Worm (Caenorhabditis elegans) whole organism, mixed stage, embryonic: ENCODE results near the gene fbxa-76.

Source experiments
- M03D4.4 ChIP-seq: sonication (generic microtip); optimal IDR thresholded peaks from 2 replicates; lab custom pipeline; 2017; ENCODE audit warnings: mild to moderate bottlenecking, missing genetic modification characterization, missing compliant biosample characterization
- bed-3 ChIP-seq: fragments of 200-800 bp; sonication (Bioruptor generic); optimal IDR thresholded peaks from 3 replicates; lab custom pipeline; 2018; ENCODE audit warnings: mild to moderate bottlenecking, missing genetic modification characterization, moderate library complexity, missing compliant biosample characterization
- blmp-1 ChIP-seq: fragments of 150-350 bp; optimal IDR thresholded peaks from 2 replicates; lab custom pipeline; 2014; ENCODE audit warnings: missing biosample characterization, missing genetic modification characterization
- ceh-39 ChIP-seq: fragments of 150-350 bp; optimal IDR thresholded peaks from 2 replicates; lab custom pipeline; 2014; ENCODE audit warnings: missing biosample characterization, missing genetic modification characterization
- ceh-43 ChIP-seq: fragments of 200-800 bp; sonication (Bioruptor generic); optimal IDR thresholded peaks from 2 replicates; lab custom pipeline; 2018; ENCODE audit warnings: mild to moderate bottlenecking, missing genetic modification characterization, moderate library complexity, missing compliant biosample characterization
- ceh-83 ChIP-seq: fragments of 200-800 bp; sonication (Bioruptor generic); optimal IDR thresholded peaks from 2 replicates; lab custom pipeline; 2018; ENCODE audit warnings: mild to moderate bottlenecking, missing genetic modification characterization, missing compliant biosample characterization
- ces-1 ChIP-seq: fragments of 150-350 bp; optimal IDR thresholded peaks from 2 replicates; lab custom pipeline; 2014; ENCODE audit warnings: missing biosample characterization, missing genetic modification reagents, missing genetic modification characterization
- cnd-1 ChIP-seq: fragments of 200-800 bp; sonication (Bioruptor generic); optimal IDR thresholded peaks from 2 replicates; lab custom pipeline; 2018; ENCODE audit warnings: mild to moderate bottlenecking, missing genetic modification characterization, missing compliant biosample characterization
- drap-1 ChIP-seq: fragments of 200-800 bp; sonication (Bioruptor generic); optimal IDR thresholded peaks from 3 replicates; lab custom pipeline; 2018; ENCODE audit warnings: mild to moderate bottlenecking, missing genetic modification characterization, missing compliant biosample characterization
- elt-1 ChIP-seq: sonication (generic microtip); optimal IDR thresholded peaks from 2 replicates; lab custom pipeline; 2017; ENCODE audit warnings: missing genetic modification characterization, mild to moderate bottlenecking, missing compliant biosample characterization, antibody characterized with exemption, moderate library complexity, borderline replicate concordance; ENCODE audit not compliant: insufficient read depth
- elt-3 ChIP-seq: fragments of 150-350 bp; optimal IDR thresholded peaks from 2 replicates; lab custom pipeline; 2014; ENCODE audit warnings: missing biosample characterization, missing genetic modification characterization
- flh-1 ChIP-seq: fragments of 200-800 bp; sonication (Bioruptor generic); optimal IDR thresholded peaks from 2 replicates; lab custom pipeline; 2018; ENCODE audit warnings: mild to moderate bottlenecking, missing genetic modification characterization, moderate library complexity, missing compliant biosample characterization
- ham-2 ChIP-seq: fragments of 200-800 bp; sonication (Bioruptor generic); optimal IDR thresholded peaks from 2 replicates; lab custom pipeline; 2018; ENCODE audit warnings: mild to moderate bottlenecking, missing genetic modification characterization, missing compliant biosample characterization
- hlh-1 ChIP-seq: fragments of 150-350 bp; optimal IDR thresholded peaks from 2 replicates; lab custom pipeline; 2014; ENCODE audit warnings: missing biosample characterization, missing genetic modification reagents, missing genetic modification characterization
- lin-13 ChIP-seq: fragments of 150-350 bp; optimal IDR thresholded peaks from 2 replicates; lab custom pipeline; 2014; ENCODE audit warnings: missing biosample characterization, missing genetic modification characterization
- lin-32 ChIP-seq: fragments of 200-800 bp; sonication (Bioruptor generic); optimal IDR thresholded peaks from 2 replicates; lab custom pipeline; 2018; ENCODE audit warnings: mild to moderate bottlenecking, missing genetic modification characterization, missing compliant biosample characterization
- lsy-2 ChIP-seq: fragments of 150-350 bp; optimal IDR thresholded peaks from 2 replicates; lab custom pipeline; 2014; ENCODE audit warnings: missing biosample characterization, missing genetic modification characterization
- mab-5 ChIP-seq: fragments of 150-350 bp; optimal IDR thresholded peaks from 2 replicates; lab custom pipeline; 2014; ENCODE audit warnings: missing biosample characterization, missing genetic modification characterization
- mep-1 ChIP-seq: fragments of 150-350 bp; optimal IDR thresholded peaks from 2 replicates; lab custom pipeline; 2017; ENCODE audit warnings: missing biosample characterization, missing genetic modification reagents, missing genetic modification characterization, inconsistent platforms
- mls-2 ChIP-seq: sonication (generic microtip); optimal IDR thresholded peaks from 2 replicates; lab custom pipeline; 2016; ENCODE audit warnings: mild to moderate bottlenecking, missing genetic modification characterization, moderate library complexity, missing compliant biosample characterization
- nhr-12 ChIP-seq: fragments of 150-350 bp; optimal IDR thresholded peaks from 2 replicates; lab custom pipeline; 2014; ENCODE audit warnings: missing biosample characterization, missing genetic modification characterization
- nhr-2 ChIP-seq: fragments of 150-350 bp; optimal IDR thresholded peaks from 2 replicates; lab custom pipeline; 2014; ENCODE audit warnings: missing biosample characterization, missing genetic modification characterization
- nhr-237 ChIP-seq: fragments of 150-350 bp; optimal IDR thresholded peaks from 2 replicates; lab custom pipeline; 2014; ENCODE audit warnings: missing biosample characterization, missing genetic modification characterization
- nhr-76 ChIP-seq: sonication (generic microtip); optimal IDR thresholded peaks from 2 replicates; lab custom pipeline; 2017; ENCODE audit warnings: missing biosample characterization, missing genetic modification characterization
- pha-4 ChIP-seq: fragments of 150-350 bp; optimal IDR thresholded peaks from 2 replicates; lab custom pipeline; 2018; ENCODE audit warnings: missing biosample characterization, missing genetic modification reagents, missing genetic modification characterization
- sem-2 ChIP-seq: fragments of 200-800 bp; sonication (Bioruptor generic); optimal IDR thresholded peaks from 2 replicates; lab custom pipeline; 2018; ENCODE audit warnings: mild to moderate bottlenecking, missing genetic modification characterization, missing compliant biosample characterization
- snpc-4 ChIP-seq: fragments of 150-350 bp; optimal IDR thresholded peaks from 2 replicates; lab custom pipeline; 2014; ENCODE audit warnings: missing biosample characterization, missing genetic modification characterization
- sptf-1 ChIP-seq: sonication (generic microtip); optimal IDR thresholded peaks from 2 replicates; lab custom pipeline; 2017; ENCODE audit warnings: mild to moderate bottlenecking, missing genetic modification characterization, moderate library complexity, missing compliant biosample characterization
- tbx-8 ChIP-seq: fragments of 200-800 bp; sonication (Bioruptor generic); optimal IDR thresholded peaks from 2 replicates; lab custom pipeline; 2018; ENCODE audit warnings: mild to moderate bottlenecking, missing genetic modification characterization, moderate library complexity, missing compliant biosample characterization
- unc-120 ChIP-seq: sonication (generic microtip); optimal IDR thresholded peaks from 2 replicates; lab custom pipeline; 2017; ENCODE audit warnings: missing genetic modification characterization, missing compliant biosample characterization; ENCODE audit not compliant: poor library complexity, severe bottlenecking
- unc-39 ChIP-seq: fragments of 150-350 bp; optimal IDR thresholded peaks from 2 replicates; lab custom pipeline; 2014; ENCODE audit warnings: missing biosample characterization, missing genetic modification characterization
- zip-8 ChIP-seq: fragments of 150-350 bp; optimal IDR thresholded peaks from 2 replicates; lab custom pipeline; 2014; ENCODE audit warnings: missing biosample characterization, missing genetic modification characterization
- ztf-11 ChIP-seq: fragments of 150-350 bp; optimal IDR thresholded peaks from 2 replicates; lab custom pipeline; 2014; ENCODE audit warnings: missing biosample characterization, missing genetic modification characterization

fbxa-76 gene

ce11 chrIII:1225116-1225515, 23.8 kb downstream of the fbxa-76 start:
- TF ChIP-seq nhr-76 (no peak), ceh-83 (GFP tag; lab: Kevin White, UChicago) (no peak), blmp-1 (no peak), M03D4.4 (tag; lab: Kevin White, UChicago) (no peak), ham-2 (GFP tag; lab: Kevin White, UChicago) (no peak), unc-39 (no peak), mls-2 (no peak), elt-3 (tag; lab: Kevin White, UChicago) (no peak), pha-4 (tag; lab: Kevin White, UChicago) (no peak), flh-1 (GFP tag; lab: Kevin White, UChicago) (no peak), ceh-39 (tag; lab: Kevin White, UChicago) (no peak)
- TF ChIP-seq, all 35 proteins: peak for 0

DNA sequence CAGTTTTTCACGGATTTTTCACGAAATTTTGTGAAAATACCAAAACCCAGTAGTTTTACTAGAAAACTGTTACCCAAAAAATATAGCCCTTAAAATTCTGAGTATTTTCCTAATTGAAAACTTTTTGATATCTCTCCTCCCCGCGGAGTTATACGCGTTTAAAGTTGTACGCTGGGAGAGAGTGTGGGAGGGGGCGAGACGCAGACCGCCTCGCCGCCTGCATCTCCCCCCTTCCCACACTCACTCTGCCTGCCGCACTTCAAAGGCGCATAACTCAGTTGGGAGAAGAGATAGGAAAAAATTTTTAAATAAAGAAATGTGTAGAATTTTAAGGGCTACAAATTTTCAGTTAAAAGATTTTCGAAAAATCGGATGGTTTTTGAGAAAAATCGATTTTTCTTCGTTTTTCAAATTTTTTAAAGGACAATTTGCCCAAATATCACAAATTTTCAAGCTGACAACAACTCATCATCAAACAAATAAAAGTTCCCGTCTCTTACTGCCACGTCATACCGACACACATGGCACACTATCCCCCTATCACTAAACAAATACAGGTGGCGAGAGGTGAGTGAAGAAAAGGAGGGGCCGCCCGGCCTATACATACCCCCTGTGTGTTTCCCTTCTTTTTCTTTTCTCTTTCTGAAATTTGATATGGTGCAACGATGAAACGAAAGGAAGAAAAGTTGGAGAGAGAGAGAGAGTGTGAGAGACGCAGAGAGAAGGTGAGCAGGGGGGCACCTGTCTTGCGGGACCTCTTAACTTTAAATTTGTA, 25.5 kb downstream of the fbxa-76 start:
- TF ChIP-seq zip-8 (tag; lab: Kevin White, UChicago) (no peak), lin-13 (tag; lab: Kevin White, UChicago) (peak; percentile 0), lsy-2 (tag; lab: Kevin White, UChicago) (no peak), nhr-76 (no peak), nhr-237 (tag; lab: Kevin White, UChicago) (peak; percentile 4), bed-3 (no peak), hlh-1 (peak; percentile 55), mls-2 (no peak), sem-2 (GFP tag; lab: Kevin White, UChicago) (no peak), nhr-12 (no peak), elt-3 (tag; lab: Kevin White, UChicago) (no peak), unc-120 (peak; percentile 26), ceh-83 (GFP tag; lab: Kevin White, UChicago) (no peak), M03D4.4 (tag; lab: Kevin White, UChicago) (no peak)

DNA sequence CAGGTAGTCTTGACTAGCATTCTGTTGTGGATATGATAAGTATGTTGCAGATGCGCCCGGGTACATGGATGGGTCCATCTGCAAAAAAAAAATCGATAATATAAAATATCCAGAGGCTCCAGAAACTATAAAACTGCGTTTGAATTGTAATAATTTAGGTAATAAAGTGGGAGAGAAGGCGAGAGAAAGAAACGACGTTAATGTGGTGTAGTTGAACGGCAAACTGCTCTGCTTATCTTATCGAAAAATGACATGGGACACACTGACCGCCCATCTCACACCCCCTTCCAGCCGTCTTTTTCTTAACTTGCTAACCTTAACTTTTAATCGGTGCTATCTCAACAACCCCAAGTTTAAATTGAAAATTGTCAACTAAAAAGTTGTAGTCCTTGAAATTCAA, 27.0 kb downstream of the fbxa-76 start:
- no peak for TF ChIP-seq nhr-76
- TF ChIP-seq ztf-11, result no peak
- no peak for TF ChIP-seq nhr-12
- TF ChIP-seq blmp-1, result no peak
- no peak for TF ChIP-seq ceh-83 (GFP tag; lab: Kevin White, UChicago)
- TF ChIP-seq hlh-1, result no peak
- TF ChIP-seq drap-1, result no peak
- TF ChIP-seq bed-3, result no peak
- no peak for TF ChIP-seq snpc-4 (tag; lab: Kevin White, UChicago)
- no peak for TF ChIP-seq nhr-2 (tag; lab: Kevin White, UChicago)
- TF ChIP-seq lin-13 (tag; lab: Kevin White, UChicago), result no peak
- no peak for TF ChIP-seq mls-2
- TF ChIP-seq pha-4 (tag; lab: Kevin White, UChicago), result no peak
- TF ChIP-seq cnd-1 (tag; lab: Kevin White, UChicago), result no peak
- no peak for TF ChIP-seq unc-120
- no peak for TF ChIP-seq ces-1 (GFP tag; lab: Kevin White, UChicago)

- no peak for TF ChIP-seq elt-1 (tag; lab: Kevin White, UChicago)
- no peak for TF ChIP-seq bed-3
- no peak for TF ChIP-seq hlh-1
These were observed 28.9 kb downstream of the fbxa-76 start for ce11 chrIII:1220012-1220411.

DNA sequence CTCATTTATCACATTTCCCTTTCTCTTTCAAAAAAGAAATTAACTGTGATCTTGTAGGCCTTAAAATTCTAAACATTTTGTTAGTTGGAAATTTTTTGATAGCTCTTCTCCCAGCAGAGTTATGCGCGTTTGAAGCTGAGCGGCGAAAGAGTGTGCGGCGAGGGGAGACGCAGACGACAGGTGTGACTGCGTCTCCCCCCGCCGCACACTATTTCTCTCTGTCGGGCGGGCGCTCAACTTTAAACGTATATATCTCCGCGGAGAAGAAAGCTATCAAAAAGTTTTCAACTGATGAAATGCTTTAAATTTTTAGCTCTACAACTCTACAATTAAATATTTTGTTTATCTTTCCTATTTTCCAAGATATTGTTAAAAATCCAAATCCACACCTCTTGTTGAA, 30.0 kb downstream of the fbxa-76 start:
- no peak for TF ChIP-seq flh-1 (GFP tag; lab: Kevin White, UChicago)
- no peak for TF ChIP-seq mab-5 (tag; lab: Kevin White, UChicago)
- TF ChIP-seq mls-2, result no peak
- no peak for TF ChIP-seq blmp-1
- no peak for TF ChIP-seq nhr-237 (tag; lab: Kevin White, UChicago)
- TF ChIP-seq pha-4 (tag; lab: Kevin White, UChicago), result no peak
- TF ChIP-seq elt-1 (tag; lab: Kevin White, UChicago), result no peak
- TF ChIP-seq lin-32 (GFP tag; lab: Kevin White, UChicago), result no peak
- TF ChIP-seq, all 35 proteins: peak for 0

DNA sequence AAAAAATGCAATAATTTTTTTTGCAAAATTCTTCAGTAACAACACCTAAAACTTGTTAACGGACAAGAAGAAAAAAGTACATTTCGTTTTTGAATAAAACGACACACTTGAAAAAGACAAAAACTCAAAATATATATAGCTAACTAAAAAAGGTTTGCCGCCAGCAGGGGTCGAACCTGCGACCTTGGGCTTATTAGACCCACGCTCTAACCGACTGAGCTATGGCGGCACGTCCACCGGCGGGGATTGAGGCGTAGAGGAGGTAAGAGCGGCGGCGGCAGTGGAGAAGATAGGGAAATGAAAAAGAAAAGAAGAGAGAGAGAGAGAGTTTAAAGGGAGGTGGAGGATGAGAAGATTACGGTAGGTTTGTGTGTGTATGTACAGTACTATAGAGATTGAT, 30.7 kb downstream of the fbxa-76 start:
- TF ChIP-seq unc-120 (peak; percentile 67), flh-1 (GFP tag; lab: Kevin White, UChicago) (peak; percentile 8), ham-2 (GFP tag; lab: Kevin White, UChicago) (peak; percentile 59), bed-3 (peak; percentile 18), drap-1 (peak; percentile 28), sem-2 (GFP tag; lab: Kevin White, UChicago) (peak; percentile 56), lin-13 (tag; lab: Kevin White, UChicago) (no peak), elt-3 (tag; lab: Kevin White, UChicago) (no peak), M03D4.4 (tag; lab: Kevin White, UChicago) (peak; percentile 65), ceh-83 (GFP tag; lab: Kevin White, UChicago) (peak; percentile 67), ceh-39 (tag; lab: Kevin White, UChicago) (no peak), mep-1 (tag; lab: Kevin White, UChicago) (no peak), ztf-11 (no peak), mls-2 (peak; percentile 28), ceh-43 (peak; percentile 55), elt-1 (tag; lab: Kevin White, UChicago) (no peak), cnd-1 (tag; lab: Kevin White, UChicago) (peak; percentile 70), tbx-8 (GFP tag; lab: Kevin White, UChicago) (no peak), sptf-1 (tag; lab: Kevin White, UChicago) (peak; percentile 73)
